Fruit fly (Drosophila melanogaster): ENCODE data around the gene CG42813.

CG42813 gene

DNA sequence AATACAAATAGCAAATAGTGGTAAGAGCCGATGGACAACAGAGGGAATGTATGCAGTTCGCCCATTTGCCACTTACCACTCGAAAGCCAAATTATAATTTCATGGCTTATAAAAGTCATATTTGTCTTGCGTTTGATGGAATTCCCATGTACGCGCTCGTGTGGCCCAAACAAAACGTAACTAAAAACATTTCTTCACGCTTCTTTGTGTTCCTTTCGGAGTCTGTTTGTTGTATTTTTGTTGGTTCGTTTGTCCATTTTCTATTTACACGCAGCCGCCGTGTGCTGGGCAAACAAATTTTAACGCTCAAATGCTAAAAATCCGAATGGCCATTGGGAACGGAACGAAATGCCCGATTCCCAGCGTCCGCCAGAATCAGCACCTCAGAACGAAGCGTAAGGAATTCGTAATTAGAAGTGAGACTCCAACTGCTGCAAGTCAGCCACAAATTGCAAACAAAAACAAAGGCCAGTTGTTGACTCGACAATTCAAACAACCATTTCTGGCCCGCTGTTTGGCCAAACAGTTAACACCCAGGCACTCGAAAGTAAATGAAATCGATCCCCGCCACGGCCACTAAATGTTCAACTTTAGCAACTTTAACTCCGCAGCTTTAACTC, 19.5 kb downstream of the CG42813 start (continued):
- no peak for TF ChIP-seq CG32767 (GFP tag; IDR thresholded peaks at IDR 0.05)
- peak; percentile 57 for TF ChIP-seq CG33213 (GFP tag; optimal IDR thresholded peaks at IDR 0.05)
- TF ChIP-seq zfh2 (GFP tag; optimal IDR thresholded peaks at IDR 0.05) = no peak
- TF ChIP-seq CG1792 (GFP tag; optimal IDR thresholded peaks at IDR 0.05) = no peak
- TF ChIP-seq croc (GFP tag; conservative IDR thresholded peaks at IDR 0.05) = no peak
- no peak for TF ChIP-seq tin (GFP tag; optimal IDR thresholded peaks at IDR 0.05)
- TF ChIP-seq CG7963 (GFP tag; IDR thresholded peaks at IDR 0.05; ENCODE audit: partially characterized antibody) = no peak
- no peak for TF ChIP-seq Fer1 (GFP tag; optimal IDR thresholded peaks at IDR 0.05)
- TF ChIP-seq Meics (GFP tag; optimal IDR thresholded peaks at IDR 0.05) = peak; percentile 35
- TF ChIP-seq CG33557 (GFP tag; optimal IDR thresholded peaks at IDR 0.05) = peak; percentile 64
- TF ChIP-seq esg (GFP tag; conservative IDR thresholded peaks at IDR 0.05) = no peak
- TF ChIP-seq CG5180 (GFP tag; optimal IDR thresholded peaks at IDR 0.05) = peak; percentile 49
- peak in 1 of 2 experiments; percentile 9 for TF ChIP-seq dpn (GFP tag; optimal IDR thresholded peaks at IDR 0.05)
- peak; percentile 70; the same call in 1 of the 3 replicates for TF ChIP-seq gce (GFP tag; IDR thresholded peaks at IDR 0.05)
- peak; percentile 19 for TF ChIP-seq pho (GFP tag; optimal IDR thresholded peaks at IDR 0.05)
- TF ChIP-seq fd64A (GFP tag; optimal IDR thresholded peaks at IDR 0.05) = peak; percentile 34
- peak; percentile 7 for TF ChIP-seq CG15269 (tag; optimal IDR thresholded peaks at IDR 0.05)
- no peak for TF ChIP-seq CG10565 (GFP tag; optimal IDR thresholded peaks at IDR 0.05)
- TF ChIP-seq CG7839 (tag; optimal IDR thresholded peaks at IDR 0.05) = peak; percentile 5
- TF ChIP-seq CG12659 (GFP tag; optimal IDR thresholded peaks at IDR 0.05) = peak; percentile 36
- peak; percentile 29; the same call in 1 of the 2 replicates for TF ChIP-seq NFAT (GFP tag; IDR thresholded peaks at IDR 0.05)
- 0 out of 2 replicates have a peak, but pooled peaks have one; percentile 43 for TF ChIP-seq ranshi (GFP tag; IDR thresholded peaks at IDR 0.05)
- TF ChIP-seq sd (tag; optimal IDR thresholded peaks at IDR 0.05) = no peak
- peak; percentile 58 for TF ChIP-seq CG9876 (GFP tag; optimal IDR thresholded peaks at IDR 0.05)
- TF ChIP-seq CG3726 (GFP tag; IDR thresholded peaks at IDR 0.05) = 0 out of 3 replicates have a peak, but pooled peaks have one; percentile 42
- TF ChIP-seq CG4282 (GFP tag; optimal IDR thresholded peaks at IDR 0.05) = no peak
- no peak for TF ChIP-seq dati (GFP tag; IDR thresholded peaks at IDR 0.05)
- TF ChIP-seq sna (GFP tag; IDR thresholded peaks at IDR 0.05; ENCODE audit: partially characterized antibody) = no peak
- peak; percentile 19 for TF ChIP-seq salm (tag; optimal IDR thresholded peaks at IDR 0.05)
- peak; percentile 89 for TF ChIP-seq kni (GFP tag; optimal IDR thresholded peaks at IDR 0.05)
- peak; percentile 27 for TF ChIP-seq NK7.1 (GFP tag; optimal IDR thresholded peaks at IDR 0.05)
- TF ChIP-seq CG11695 (GFP tag; IDR thresholded peaks at IDR 0.05) = peak; percentile 58; the same call in 1 of the 3 replicates
- TF ChIP-seq scrt (GFP tag; optimal IDR thresholded peaks at IDR 0.05) = no peak
- no peak for TF ChIP-seq ro (GFP tag; IDR thresholded peaks at IDR 0.05)
- peak; percentile 44 for TF ChIP-seq Rfx (GFP tag; IDR thresholded peaks at IDR 0.05)
- TF ChIP-seq Dek (tag; optimal IDR thresholded peaks at IDR 0.05) = no peak
- TF ChIP-seq CG2116 (GFP tag; optimal IDR thresholded peaks at IDR 0.05) = peak; percentile 4
- no peak for TF ChIP-seq CG31365 (tag; optimal IDR thresholded peaks at IDR 0.05)
- peak; percentile 58 for TF ChIP-seq bab2 (GFP tag; optimal IDR thresholded peaks at IDR 0.05)
- TF ChIP-seq Antp (GFP tag; optimal IDR thresholded peaks at IDR 0.05) = peak; percentile 1
- no peak for TF ChIP-seq psq (GFP tag; optimal IDR thresholded peaks at IDR 0.05)
- no peak for TF ChIP-seq dimm (GFP tag; IDR thresholded peaks at IDR 0.05)
- TF ChIP-seq D19A (tag; optimal IDR thresholded peaks at IDR 0.05) = no peak
- TF ChIP-seq crp (GFP tag; optimal IDR thresholded peaks at IDR 0.05) = no peak
- no peak for TF ChIP-seq CG16813 (GFP tag; IDR thresholded peaks at IDR 0.05; ENCODE audit: partially characterized antibody)
- TF ChIP-seq CG10209 (GFP tag; optimal IDR thresholded peaks at IDR 0.05) = peak; percentile 57
- no peak for TF ChIP-seq Gsc (GFP tag; IDR thresholded peaks at IDR 0.05)
- TF ChIP-seq Jarid2 (GFP tag; optimal IDR thresholded peaks at IDR 0.05) = no peak
- no peak for TF ChIP-seq CG12155 (GFP tag; optimal IDR thresholded peaks at IDR 0.05)
- TF ChIP-seq C15 (GFP tag; IDR thresholded peaks at IDR 0.05) = no peak
